Fruit fly (Drosophila melanogaster) whole organism, wandering third instar larva: ENCODE data around the gene Hsp70Ab.
A peak's percentile ranks its signal among the peaks of the same experiment; 100 is the strongest.

Experiments used
- Abd-B ChIP-seq: fragments of >200 bp; optimal IDR thresholded peaks from 2 replicates; lab custom pipeline; 2017; ENCODE audit warnings: missing biosample characterization, missing genetic modification characterization
- GATAd ChIP-seq: sonication (Bioruptor generic); optimal IDR thresholded peaks from 2 replicates; lab custom pipeline; 2016; ENCODE audit warnings: missing biosample characterization, missing genetic modification characterization
- N ChIP-seq: fragments of >200 bp; optimal IDR thresholded peaks from 2 replicates; lab custom pipeline; 2018; ENCODE audit warnings: missing biosample characterization, missing external identifiers, missing genetic modification characterization
- OdsH ChIP-seq: fragments of 200-800 bp; sonication (Bioruptor generic); optimal IDR thresholded peaks from 2 replicates; lab custom pipeline; 2016; ENCODE audit warnings: missing biosample characterization, mild to moderate bottlenecking, missing genetic modification characterization
- Rel ChIP-seq, 2 experiments: fragments of 200-800 bp; sonication (Bioruptor generic) in 1 of 2; optimal IDR thresholded peaks; 2 replicates in 1 of 2; 3 replicates in 1 of 2; lab custom pipeline; 2016 to 2019; ENCODE audit warnings: mild to moderate bottlenecking in 2 of 2, missing biosample characterization in 2 of 2, missing genetic modification characterization in 2 of 2, moderate library complexity in 1 of 2
- Sp1 ChIP-seq: fragments of 200-800 bp; sonication (Bioruptor generic); optimal IDR thresholded peaks from 3 replicates; lab custom pipeline; 2019; ENCODE audit warnings: missing biosample characterization, mild to moderate bottlenecking, missing genetic modification characterization, moderate library complexity
- foxo ChIP-seq, 2 experiments: fragments of 200-800 bp; sonication (Bioruptor generic); optimal IDR thresholded peaks; 2 replicates in 1 of 2; 3 replicates in 1 of 2; lab custom pipeline; 2016 to 2017; ENCODE audit warnings: missing biosample characterization in 2 of 2, missing genetic modification characterization in 2 of 2
- fru ChIP-seq: fragments of 200-800 bp; sonication (Bioruptor generic); optimal IDR thresholded peaks from 3 replicates; lab custom pipeline; 2016; ENCODE audit warnings: missing biosample characterization, mild to moderate bottlenecking, missing genetic modification characterization
- rgr ChIP-seq: fragments of 200-800 bp; sonication (Bioruptor generic); optimal IDR thresholded peaks from 3 replicates; lab custom pipeline; 2016; ENCODE audit warnings: missing biosample characterization, mild to moderate bottlenecking, missing genetic modification characterization

dm6 chr3R:12010202-12010824 lies 52.0 kb downstream of the Hsp70Ab start, which contains the start of the genes KLHL18 and GCC185:
- TF ChIP-seq Abd-B (GFP tag; lab: Kevin White, UChicago) (no peak), foxo (GFP tag; optimal IDR thresholded peaks at IDR 0.05; lab: Kevin White, UChicago) (peak in 1 of 2 experiments; percentile 89), Rel (GFP tag; optimal IDR thresholded peaks at IDR 0.05; lab: Kevin White, UChicago) (no peak), Rel (tag; optimal IDR thresholded peaks at IDR 0.05; lab: Kevin White, UChicago) (peak; percentile 10), rgr (GFP tag; lab: Kevin White, UChicago) (peak; percentile 85), GATAd (GFP tag; lab: Kevin White, UChicago) (peak; percentile 54), Sp1 (GFP tag; lab: Kevin White, UChicago) (peak; percentile 76), OdsH (peak; percentile 78), N (GFP tag; lab: Kevin White, UChicago) (no peak), fru (peak; percentile 82)
